Worm (Caenorhabditis elegans) whole organism, mixed stage, embryonic: ENCODE measurements around the gene srxa-10.
A peak's percentile ranks its signal among the peaks of the same experiment; 100 is the strongest.

Source experiments
- M03D4.4 ChIP-seq: sonication (generic microtip); optimal IDR thresholded peaks from 2 replicates; lab custom pipeline; 2017; ENCODE audit warnings: mild to moderate bottlenecking, missing genetic modification characterization, missing compliant biosample characterization
- bed-3 ChIP-seq: fragments of 200-800 bp; sonication (Bioruptor generic); optimal IDR thresholded peaks from 3 replicates; lab custom pipeline; 2018; ENCODE audit warnings: mild to moderate bottlenecking, missing genetic modification characterization, moderate library complexity, missing compliant biosample characterization
- blmp-1 ChIP-seq: fragments of 150-350 bp; optimal IDR thresholded peaks from 2 replicates; lab custom pipeline; 2014; ENCODE audit warnings: missing biosample characterization, missing genetic modification characterization
- ceh-39 ChIP-seq: fragments of 150-350 bp; optimal IDR thresholded peaks from 2 replicates; lab custom pipeline; 2014; ENCODE audit warnings: missing biosample characterization, missing genetic modification characterization
- ceh-43 ChIP-seq: fragments of 200-800 bp; sonication (Bioruptor generic); optimal IDR thresholded peaks from 2 replicates; lab custom pipeline; 2018; ENCODE audit warnings: mild to moderate bottlenecking, missing genetic modification characterization, moderate library complexity, missing compliant biosample characterization
- ceh-83 ChIP-seq: fragments of 200-800 bp; sonication (Bioruptor generic); optimal IDR thresholded peaks from 2 replicates; lab custom pipeline; 2018; ENCODE audit warnings: mild to moderate bottlenecking, missing genetic modification characterization, missing compliant biosample characterization
- cnd-1 ChIP-seq: fragments of 200-800 bp; sonication (Bioruptor generic); optimal IDR thresholded peaks from 2 replicates; lab custom pipeline; 2018; ENCODE audit warnings: mild to moderate bottlenecking, missing genetic modification characterization, missing compliant biosample characterization
- drap-1 ChIP-seq: fragments of 200-800 bp; sonication (Bioruptor generic); optimal IDR thresholded peaks from 3 replicates; lab custom pipeline; 2018; ENCODE audit warnings: mild to moderate bottlenecking, missing genetic modification characterization, missing compliant biosample characterization
- elt-1 ChIP-seq: sonication (generic microtip); optimal IDR thresholded peaks from 2 replicates; lab custom pipeline; 2017; ENCODE audit warnings: missing genetic modification characterization, mild to moderate bottlenecking, missing compliant biosample characterization, antibody characterized with exemption, moderate library complexity, borderline replicate concordance; ENCODE audit not compliant: insufficient read depth
- elt-3 ChIP-seq: fragments of 150-350 bp; optimal IDR thresholded peaks from 2 replicates; lab custom pipeline; 2014; ENCODE audit warnings: missing biosample characterization, missing genetic modification characterization
- flh-1 ChIP-seq: fragments of 200-800 bp; sonication (Bioruptor generic); optimal IDR thresholded peaks from 2 replicates; lab custom pipeline; 2018; ENCODE audit warnings: mild to moderate bottlenecking, missing genetic modification characterization, moderate library complexity, missing compliant biosample characterization
- ham-2 ChIP-seq: fragments of 200-800 bp; sonication (Bioruptor generic); optimal IDR thresholded peaks from 2 replicates; lab custom pipeline; 2018; ENCODE audit warnings: mild to moderate bottlenecking, missing genetic modification characterization, missing compliant biosample characterization
- hlh-1 ChIP-seq: fragments of 150-350 bp; optimal IDR thresholded peaks from 2 replicates; lab custom pipeline; 2014; ENCODE audit warnings: missing biosample characterization, missing genetic modification reagents, missing genetic modification characterization
- lin-13 ChIP-seq: fragments of 150-350 bp; optimal IDR thresholded peaks from 2 replicates; lab custom pipeline; 2014; ENCODE audit warnings: missing biosample characterization, missing genetic modification characterization
- lin-32 ChIP-seq: fragments of 200-800 bp; sonication (Bioruptor generic); optimal IDR thresholded peaks from 2 replicates; lab custom pipeline; 2018; ENCODE audit warnings: mild to moderate bottlenecking, missing genetic modification characterization, missing compliant biosample characterization
- mab-5 ChIP-seq: fragments of 150-350 bp; optimal IDR thresholded peaks from 2 replicates; lab custom pipeline; 2014; ENCODE audit warnings: missing biosample characterization, missing genetic modification characterization
- mep-1 ChIP-seq: fragments of 150-350 bp; optimal IDR thresholded peaks from 2 replicates; lab custom pipeline; 2017; ENCODE audit warnings: missing biosample characterization, missing genetic modification reagents, missing genetic modification characterization, inconsistent platforms
- mls-2 ChIP-seq: sonication (generic microtip); optimal IDR thresholded peaks from 2 replicates; lab custom pipeline; 2016; ENCODE audit warnings: mild to moderate bottlenecking, missing genetic modification characterization, moderate library complexity, missing compliant biosample characterization
- nhr-12 ChIP-seq: fragments of 150-350 bp; optimal IDR thresholded peaks from 2 replicates; lab custom pipeline; 2014; ENCODE audit warnings: missing biosample characterization, missing genetic modification characterization
- nhr-2 ChIP-seq: fragments of 150-350 bp; optimal IDR thresholded peaks from 2 replicates; lab custom pipeline; 2014; ENCODE audit warnings: missing biosample characterization, missing genetic modification characterization
- nhr-237 ChIP-seq: fragments of 150-350 bp; optimal IDR thresholded peaks from 2 replicates; lab custom pipeline; 2014; ENCODE audit warnings: missing biosample characterization, missing genetic modification characterization
- nhr-76 ChIP-seq: sonication (generic microtip); optimal IDR thresholded peaks from 2 replicates; lab custom pipeline; 2017; ENCODE audit warnings: missing biosample characterization, missing genetic modification characterization
- pha-4 ChIP-seq: fragments of 150-350 bp; optimal IDR thresholded peaks from 2 replicates; lab custom pipeline; 2018; ENCODE audit warnings: missing biosample characterization, missing genetic modification reagents, missing genetic modification characterization
- sem-2 ChIP-seq: fragments of 200-800 bp; sonication (Bioruptor generic); optimal IDR thresholded peaks from 2 replicates; lab custom pipeline; 2018; ENCODE audit warnings: mild to moderate bottlenecking, missing genetic modification characterization, missing compliant biosample characterization
- snpc-4 ChIP-seq: fragments of 150-350 bp; optimal IDR thresholded peaks from 2 replicates; lab custom pipeline; 2014; ENCODE audit warnings: missing biosample characterization, missing genetic modification characterization
- sptf-1 ChIP-seq: sonication (generic microtip); optimal IDR thresholded peaks from 2 replicates; lab custom pipeline; 2017; ENCODE audit warnings: mild to moderate bottlenecking, missing genetic modification characterization, moderate library complexity, missing compliant biosample characterization
- unc-120 ChIP-seq: sonication (generic microtip); optimal IDR thresholded peaks from 2 replicates; lab custom pipeline; 2017; ENCODE audit warnings: missing genetic modification characterization, missing compliant biosample characterization; ENCODE audit not compliant: poor library complexity, severe bottlenecking
- unc-39 ChIP-seq: fragments of 150-350 bp; optimal IDR thresholded peaks from 2 replicates; lab custom pipeline; 2014; ENCODE audit warnings: missing biosample characterization, missing genetic modification characterization
- unc-62 ChIP-seq: fragments of 150-350 bp; optimal IDR thresholded peaks from 2 replicates; lab custom pipeline; 2014; ENCODE audit warnings: missing biosample characterization, missing genetic modification reagents, missing genetic modification characterization
- zip-8 ChIP-seq: fragments of 150-350 bp; optimal IDR thresholded peaks from 2 replicates; lab custom pipeline; 2014; ENCODE audit warnings: missing biosample characterization, missing genetic modification characterization
- ztf-11 ChIP-seq: fragments of 150-350 bp; optimal IDR thresholded peaks from 2 replicates; lab custom pipeline; 2014; ENCODE audit warnings: missing biosample characterization, missing genetic modification characterization

Gene srxa-10

ce11 chrIII:9764718-9765117 is 31.6 kb downstream of the srxa-10 start:
- peak; percentile 19 for TF ChIP-seq M03D4.4
- TF ChIP-seq hlh-1 (tag; lab: Kevin White, UChicago) = no peak

ce11 chrIII:9762093-9762748 is 34.1 kb downstream of the srxa-10 start, which contains the start of gene gcc-2:
gcc-2 (minus strand) TSS chrIII:9762143.
- TF ChIP-seq mls-2 (tag; lab: Kevin White, UChicago) (no peak), mep-1 (tag; lab: Kevin White, UChicago) (no peak), elt-3 (tag; lab: Kevin White, UChicago) (no peak), nhr-237 (no peak)

- no peak for TF ChIP-seq unc-62 (GFP tag; lab: Kevin White, UChicago)
Observed at ce11 chrIII:9760184-9760583, 36.2 kb downstream of the srxa-10 start.

ce11 chrIII:9758848-9759247 is 37.5 kb downstream of the srxa-10 start, which contains the start of gene rmd-1:
rmd-1 (plus strand) TSS chrIII:9759094.
- TF ChIP-seq elt-3 (tag; lab: Kevin White, UChicago) (no peak), lin-32 (GFP tag; lab: Kevin White, UChicago) (no peak), ceh-39 (tag; lab: Kevin White, UChicago) (no peak), nhr-237 (no peak), pha-4 (tag; lab: Kevin White, UChicago) (no peak), bed-3 (GFP tag; lab: Kevin White, UChicago) (no peak), mab-5 (tag; lab: Kevin White, UChicago) (no peak), drap-1 (GFP tag; lab: Kevin White, UChicago) (no peak), elt-1 (tag; lab: Kevin White, UChicago) (no peak), ztf-11 (tag; lab: Kevin White, UChicago) (no peak), ceh-83 (GFP tag; lab: Kevin White, UChicago) (no peak), nhr-2 (tag; lab: Kevin White, UChicago) (no peak), nhr-12 (tag; lab: Kevin White, UChicago) (no peak), zip-8 (tag; lab: Kevin White, UChicago) (no peak), flh-1 (GFP tag; lab: Kevin White, UChicago) (no peak), snpc-4 (tag; lab: Kevin White, UChicago) (no peak), blmp-1 (tag; lab: Kevin White, UChicago) (no peak), unc-39 (no peak), M03D4.4 (no peak), ham-2 (GFP tag; lab: Kevin White, UChicago) (no peak)

ce11 chrIII:9757414-9757813 is 38.9 kb downstream of the srxa-10 start, which contains the start of gene vps-53:
vps-53 (minus strand) TSS chrIII:9757514.
- TF ChIP-seq hlh-1 (tag; lab: Kevin White, UChicago) = no peak
- TF ChIP-seq mep-1 (tag; lab: Kevin White, UChicago) = no peak
- TF ChIP-seq mab-5 (tag; lab: Kevin White, UChicago) = no peak
- no peak for TF ChIP-seq M03D4.4
- TF ChIP-seq bed-3 (GFP tag; lab: Kevin White, UChicago) = no peak
- TF ChIP-seq ceh-39 (tag; lab: Kevin White, UChicago) = no peak
- TF ChIP-seq pha-4 (tag; lab: Kevin White, UChicago) = no peak
- TF ChIP-seq lin-32 (GFP tag; lab: Kevin White, UChicago) = no peak
- no peak for TF ChIP-seq elt-3 (tag; lab: Kevin White, UChicago)
- no peak for TF ChIP-seq cnd-1 (tag; lab: Kevin White, UChicago)
- no peak for TF ChIP-seq nhr-76 (tag; lab: Kevin White, UChicago)
- TF ChIP-seq, all 35 proteins: peak for 0

ce11 chrIII:9752852-9753251 is 43.5 kb downstream of the srxa-10 start, which contains the start of gene ech-6:
ech-6 (minus strand) TSS chrIII:9752883.
- TF ChIP-seq flh-1 (GFP tag; lab: Kevin White, UChicago) (no peak), hlh-1 (tag; lab: Kevin White, UChicago) (no peak), bed-3 (GFP tag; lab: Kevin White, UChicago) (no peak), ceh-39 (tag; lab: Kevin White, UChicago) (no peak), unc-120 (tag; lab: Kevin White, UChicago) (no peak), sem-2 (GFP tag; lab: Kevin White, UChicago) (no peak), lin-13 (tag; lab: Kevin White, UChicago) (no peak), ham-2 (GFP tag; lab: Kevin White, UChicago) (no peak), sptf-1 (no peak), nhr-237 (no peak), mls-2 (tag; lab: Kevin White, UChicago) (no peak), ceh-43 (GFP tag; lab: Kevin White, UChicago) (no peak)
